Fruit fly (Drosophila melanogaster) whole organism, embryonic: ENCODE measurements around the gene CG43318.

Experiments
- Ada2b ChIP-seq: fragments of 200-800 bp; sonication (Bioruptor generic); IDR thresholded peaks from 2 replicates; pipeline ENCODE4 v1.3.6; 2022; ENCODE audit warnings: missing biosample characterization, missing genetic modification characterization
- Aef1 ChIP-seq: fragments of 200-800 bp; sonication (Bioruptor generic); IDR thresholded peaks from 3 replicates; pipeline ENCODE4 v1.3.6; 2022; ENCODE audit warnings: missing biosample characterization, missing genetic modification characterization
- CG10267 ChIP-seq: fragments of 200-800 bp; sonication (Bioruptor generic); optimal IDR thresholded peaks from 2 replicates; lab custom pipeline; 2018; ENCODE audit warnings: missing biosample characterization, mild to moderate bottlenecking, missing genetic modification characterization, moderate library complexity
- CG10366 ChIP-seq: fragments of 200-800 bp; sonication (Bioruptor generic); IDR thresholded peaks from 2 replicates; pipeline ENCODE4 v1.3.6; 2022; ENCODE audit warnings: missing biosample characterization, missing genetic modification characterization
- CG11093 ChIP-seq: fragments of 200-800 bp; sonication (Bioruptor generic); IDR thresholded peaks from 3 replicates; pipeline ENCODE4 v1.3.6; 2022; ENCODE audit warnings: missing biosample characterization, missing genetic modification characterization
- CG11247 ChIP-seq: fragments of 200-800 bp; sonication (Bioruptor generic); IDR thresholded peaks from 2 replicates; pipeline ENCODE4 v1.3.6; 2022; ENCODE audit warnings: missing biosample characterization, missing genetic modification characterization
- CG11456 ChIP-seq: fragments of 200-800 bp; sonication (Bioruptor generic); IDR thresholded peaks from 3 replicates; pipeline ENCODE4 v1.3.6; 2022; ENCODE audit warnings: missing biosample characterization, missing genetic modification characterization
- CG12236 ChIP-seq: fragments of 200-800 bp; sonication (Bioruptor generic); optimal IDR thresholded peaks from 2 replicates; lab custom pipeline; 2016; ENCODE audit warnings: missing biosample characterization, missing genetic modification characterization
- CG1233 ChIP-seq: fragments of 200-800 bp; sonication (Bioruptor generic); optimal IDR thresholded peaks from 4 replicates; lab custom pipeline; 2018; ENCODE audit warnings: missing biosample characterization, mild to moderate bottlenecking, missing genetic modification characterization
- CG13424 ChIP-seq: fragments of 200-800 bp; sonication (Bioruptor generic); optimal IDR thresholded peaks from 2 replicates; lab custom pipeline; 2019; ENCODE audit warnings: missing biosample characterization, mild to moderate bottlenecking, missing genetic modification characterization, moderate library complexity
- CG17186 ChIP-seq: fragments of 200-800 bp; sonication (Bioruptor generic); optimal IDR thresholded peaks from 3 replicates; lab custom pipeline; 2017; ENCODE audit warnings: missing biosample characterization, missing genetic modification reagents, missing genetic modification characterization
- CG18011 ChIP-seq: fragments of 200-800 bp; sonication (Bioruptor generic); optimal IDR thresholded peaks from 2 replicates; lab custom pipeline; 2017; ENCODE audit warnings: missing biosample characterization, missing genetic modification characterization, mild to moderate bottlenecking, moderate library complexity, missing genotype
- CG5180 ChIP-seq: fragments of 200-800 bp; sonication (Bioruptor generic); optimal IDR thresholded peaks from 3 replicates; lab custom pipeline; 2017; ENCODE audit warnings: missing biosample characterization, missing genetic modification characterization, mild to moderate bottlenecking, moderate library complexity, missing genetic modification reagents
- CG7745 ChIP-seq: fragments of 200-800 bp; sonication (Bioruptor generic); optimal IDR thresholded peaks from 2 replicates; lab custom pipeline; 2018; ENCODE audit warnings: missing biosample characterization, mild to moderate bottlenecking, missing genetic modification characterization, moderate library complexity
- CG9609 ChIP-seq: fragments of 200-800 bp; sonication (Bioruptor generic); optimal IDR thresholded peaks from 3 replicates; lab custom pipeline; 2016; ENCODE audit warnings: missing biosample characterization, missing genetic modification characterization
- D19B ChIP-seq: fragments of 200-800 bp; sonication (Bioruptor generic); optimal IDR thresholded peaks from 2 replicates; lab custom pipeline; 2017; ENCODE audit warnings: missing biosample characterization, mild to moderate bottlenecking, missing genetic modification characterization
- H2.0 ChIP-seq: fragments of 200-800 bp; sonication (Bioruptor generic); IDR thresholded peaks from 2 replicates; pipeline ENCODE4 v1.3.6; 2022; ENCODE audit warnings: missing biosample characterization, missing genetic modification characterization
- Jarid2 ChIP-seq: fragments of 200-800 bp; sonication (Bioruptor generic); optimal IDR thresholded peaks from 3 replicates; lab custom pipeline; 2017; ENCODE audit warnings: mild to moderate bottlenecking, missing biosample characterization, missing genetic modification reagents, missing genetic modification characterization
- Six4 ChIP-seq: fragments of 200-800 bp; sonication (Bioruptor generic); optimal IDR thresholded peaks from 2 replicates; lab custom pipeline; 2016; ENCODE audit warnings: missing biosample characterization, missing genetic modification characterization
- ab ChIP-seq: fragments of 200-800 bp; sonication (Bioruptor generic); optimal IDR thresholded peaks from 2 replicates; lab custom pipeline; 2016; ENCODE audit warnings: missing biosample characterization, missing genetic modification characterization
- abd-A ChIP-seq: fragments of 200-800 bp; sonication (Bioruptor generic); optimal IDR thresholded peaks from 3 replicates; lab custom pipeline; 2019; ENCODE audit warnings: missing biosample characterization, mild to moderate bottlenecking, missing genetic modification characterization, moderate library complexity
- ara ChIP-seq: fragments of 200-800 bp; sonication (Bioruptor generic); IDR thresholded peaks from 2 replicates; pipeline ENCODE4 v1.3.6; 2022; ENCODE audit warnings: missing biosample characterization, missing genetic modification characterization
- caup ChIP-seq: fragments of 200-800 bp; sonication (Bioruptor generic); optimal IDR thresholded peaks from 3 replicates; lab custom pipeline; 2017; ENCODE audit warnings: missing biosample characterization, mild to moderate bottlenecking, missing genetic modification characterization, moderate library complexity; ENCODE audit not compliant: severe bottlenecking
- chinmo ChIP-seq: fragments of 200-800 bp; sonication (Bioruptor generic); IDR thresholded peaks from 4 replicates; pipeline ENCODE4 v1.3.6; 2022; ENCODE audit warnings: missing biosample characterization, missing genetic modification characterization; ENCODE audit not compliant: partially characterized antibody
- chm ChIP-seq: fragments of 200-800 bp; sonication (Bioruptor generic); IDR thresholded peaks from 2 replicates; pipeline ENCODE4 v1.3.6; 2022; ENCODE audit warnings: missing biosample characterization, missing genetic modification characterization
- fd102C ChIP-seq: fragments of 200-800 bp; sonication (Bioruptor generic); optimal IDR thresholded peaks from 2 replicates; lab custom pipeline; 2018; ENCODE audit warnings: missing biosample characterization, mild to moderate bottlenecking, missing genetic modification characterization, moderate library complexity
- hkb ChIP-seq, 2 experiments: fragments of 200-800 bp in 1 of 2; fragments of >200 bp in 1 of 2; sonication (Bioruptor generic) in 1 of 2; IDR thresholded peaks in 1 of 2; optimal IDR thresholded peaks in 1 of 2; 2 replicates each; pipeline versions ENCODE4 v1.3.6 to Lab custom; 2017 to 2022; ENCODE audit warnings: missing biosample characterization in 1 of 2, missing genetic modification characterization in 1 of 2
- ind ChIP-seq: fragments of 200-800 bp; sonication (Bioruptor generic); optimal IDR thresholded peaks from 3 replicates; lab custom pipeline; 2016; ENCODE audit warnings: missing biosample characterization, missing genetic modification characterization
- nom ChIP-seq: fragments of 200-800 bp; sonication (Bioruptor generic); optimal IDR thresholded peaks from 2 replicates; lab custom pipeline; 2017; ENCODE audit warnings: missing biosample characterization, missing genetic modification characterization, mild to moderate bottlenecking, moderate library complexity, missing genetic modification reagents
- ranshi ChIP-seq: fragments of 200-800 bp; sonication (Bioruptor generic); IDR thresholded peaks from 2 replicates; pipeline ENCODE4 v1.3.6; 2022; ENCODE audit warnings: missing biosample characterization, missing genetic modification characterization
- sens ChIP-seq: fragments of 200-800 bp; sonication (Bioruptor generic); peaks from one replicate; lab custom pipeline; 2016; ENCODE audit warnings: missing biosample characterization, missing genetic modification characterization
- slp2 ChIP-seq: fragments of 200-800 bp; sonication (Bioruptor generic); optimal IDR thresholded peaks from 2 replicates; lab custom pipeline; 2016; ENCODE audit warnings: missing biosample characterization, missing genetic modification characterization
- sqz ChIP-seq: fragments of 200-800 bp; sonication (Bioruptor generic); optimal IDR thresholded peaks from 3 replicates; lab custom pipeline; 2018; ENCODE audit warnings: missing biosample characterization, mild to moderate bottlenecking, missing genetic modification characterization
- sr ChIP-seq: fragments of 200-800 bp; sonication (Bioruptor generic); IDR thresholded peaks from 3 replicates; pipeline ENCODE4 v1.3.6; 2022; ENCODE audit warnings: missing biosample characterization, missing genetic modification characterization
- stc ChIP-seq: fragments of 200-800 bp; sonication (Bioruptor generic); IDR thresholded peaks from 2 replicates; pipeline ENCODE4 v1.3.6; 2022; ENCODE audit warnings: missing biosample characterization, missing genetic modification characterization
- tgo ChIP-seq: fragments of 200-800 bp; sonication (Bioruptor generic); IDR thresholded peaks from 3 replicates; pipeline ENCODE4 v1.3.6; 2022; ENCODE audit warnings: missing biosample characterization, missing genetic modification characterization
- tio ChIP-seq: fragments of 200-800 bp; sonication (Bioruptor generic); optimal IDR thresholded peaks from 2 replicates; lab custom pipeline; 2017; ENCODE audit warnings: missing biosample characterization, missing genetic modification characterization, inconsistent platforms
- zfh1 ChIP-seq: fragments of 200-800 bp; sonication (Bioruptor generic); IDR thresholded peaks from 3 replicates; pipeline ENCODE4 v1.3.6; 2022; ENCODE audit warnings: missing biosample characterization, missing genetic modification characterization

CG43318 gene

DNA sequence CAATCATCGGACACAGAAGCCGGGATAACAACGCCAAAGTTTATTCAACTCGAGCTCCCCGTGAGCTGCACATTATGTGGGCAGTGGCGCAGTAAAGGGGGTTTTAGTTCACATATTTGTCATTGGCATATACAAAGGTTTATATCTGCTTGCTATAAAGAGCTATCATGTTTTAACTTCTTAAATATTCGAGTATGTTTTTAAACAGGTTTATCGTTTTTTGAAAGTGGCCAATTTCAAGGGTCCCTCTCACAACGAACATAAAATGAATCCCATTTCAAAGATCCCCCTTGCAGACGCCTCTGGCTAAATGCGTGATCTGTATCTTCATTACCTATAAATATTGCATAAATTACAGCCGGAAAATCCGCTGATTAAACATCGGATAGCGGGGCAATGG, 5.7 kb downstream of the CG43318 start (continued):
- TF ChIP-seq hkb (optimal IDR thresholded peaks at IDR 0.05; lab: Kevin White, UChicago) (no peak), hkb (GFP tag; IDR thresholded peaks at IDR 0.05; lab: Robert Waterston, UW) (0 out of 2 replicates have a peak, but pooled peaks have one; percentile 33), CG10267 (tag; lab: Kevin White, UChicago) (no peak), CG9609 (GFP tag; lab: Kevin White, UChicago) (no peak), Ada2b (0 out of 2 replicates have a peak, but pooled peaks have one; percentile 5), tgo (GFP tag; lab: Robert Waterston, UW) (peak; percentile 35; the same call in 2 of the 3 replicates), stc (peak; percentile 35; the same call in 1 of the 2 replicates), sqz (GFP tag; lab: Kevin White, UChicago) (no peak), CG10366 (GFP tag; lab: Robert Waterston, UW) (no peak), D19B (GFP tag; lab: Kevin White, UChicago) (no peak), tio (GFP tag; lab: Kevin White, UChicago) (no peak), CG13424 (peak; percentile 55), CG5180 (peak; percentile 20), zfh1 (peak; percentile 46; the same call in 1 of the 3 replicates), ind (no peak), CG11093 (peak; percentile 34; the same call in 1 of the 3 replicates), abd-A (no peak)

DNA sequence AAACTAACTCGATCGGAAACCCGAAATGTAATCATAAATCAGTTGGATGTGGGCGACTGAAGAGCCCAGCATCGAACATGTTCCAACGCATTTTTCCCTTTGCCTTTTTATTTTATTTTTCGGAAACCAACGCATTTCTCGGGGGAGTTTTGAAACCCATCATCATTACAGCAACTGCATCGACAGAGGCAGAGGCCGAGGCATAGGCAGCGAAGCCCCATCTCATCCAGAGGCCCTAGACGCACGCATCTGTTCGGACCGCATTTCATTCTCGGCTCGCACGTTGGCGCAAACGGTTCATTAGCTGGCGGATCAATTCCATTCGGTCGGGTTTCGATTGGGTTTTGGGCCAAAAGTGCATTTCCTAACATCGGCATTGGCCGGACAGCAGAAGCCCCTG, 7.7 kb downstream of the CG43318 start, which contains the start of gene CG4576:
CG4576 (plus strand) TSS at position 227 of the 400 bp plus-strand sequence.
- TF ChIP-seq stc (0 out of 2 replicates have a peak, but pooled peaks have one; percentile 23), CG5180 (peak; percentile 97), H2.0 (GFP tag; lab: Robert Waterston, UW) (no peak), ranshi (GFP tag; lab: Robert Waterston, UW) (no peak), CG12236 (GFP tag; lab: Kevin White, UChicago) (no peak), chinmo (GFP tag; lab: Robert Waterston, UW) (0 out of 4 replicates have a peak, but pooled peaks have one; percentile 7), CG18011 (GFP tag; lab: Kevin White, UChicago) (no peak), nom (GFP tag; lab: Kevin White, UChicago) (peak; percentile 66), CG1233 (GFP tag; lab: Kevin White, UChicago) (no peak), Jarid2 (peak; percentile 12), sens (peak; percentile 35), caup (GFP tag; lab: Kevin White, UChicago) (no peak), ara (GFP tag; lab: Robert Waterston, UW) (0 out of 2 replicates have a peak, but pooled peaks have one; percentile 22), CG7745 (tag; lab: Kevin White, UChicago) (no peak), ab (GFP tag; lab: Kevin White, UChicago) (no peak), CG11247 (GFP tag; lab: Robert Waterston, UW) (no peak), sr (peak; percentile 68), CG11456 (GFP tag; lab: Robert Waterston, UW) (0 out of 3 replicates have a peak, but pooled peaks have one; percentile 58), slp2 (no peak), CG17186 (GFP tag; lab: Kevin White, UChicago) (no peak), fd102C (GFP tag; lab: Kevin White, UChicago) (no peak), Six4 (GFP tag; lab: Kevin White, UChicago) (no peak), chm (GFP tag; lab: Robert Waterston, UW) (0 out of 2 replicates have a peak, but pooled peaks have one; percentile 35), Aef1 (GFP tag; lab: Robert Waterston, UW) (no peak)
